Fruit fly (Drosophila melanogaster): Measurements from ENCODE around the gene gukh.

- TF ChIP-seq EcR (GFP tag; optimal IDR thresholded peaks at IDR 0.05) (no peak), D1 (tag; optimal IDR thresholded peaks at IDR 0.05) (no peak), CG32121 (GFP tag; IDR thresholded peaks at IDR 0.05) (no peak), CG8301 (tag; optimal IDR thresholded peaks at IDR 0.05) (no peak), CG9948 (tag; optimal IDR thresholded peaks at IDR 0.05) (no peak), Snoo (tag; optimal IDR thresholded peaks at IDR 0.05) (no peak), CG12605 (GFP tag; IDR thresholded peaks at IDR 0.05) (no peak), CG8159 (tag; optimal IDR thresholded peaks at IDR 0.05) (no peak), CG4496 (GFP tag; IDR thresholded peaks at IDR 0.05) (no peak), CG10348 (GFP tag; IDR thresholded peaks at IDR 0.05) (no peak), Pif1B (GFP tag; optimal IDR thresholded peaks at IDR 0.05) (no peak), CG14655 (GFP tag; optimal IDR thresholded peaks at IDR 0.05) (no peak)
These were observed 84.1 kb downstream of the gukh start for dm6 chr3R:19067876-19068406.
